Worm (Caenorhabditis elegans) whole organism, early embryonic: ENCODE data around the gene srg-8.

Experiments
- B0310.2 ChIP-seq: sonication (generic microtip); optimal IDR thresholded peaks from 2 replicates; lab custom pipeline; 2016; ENCODE audit warnings: mild to moderate bottlenecking, missing genetic modification characterization, missing compliant biosample characterization
- F13C5.2 ChIP-seq: sonication (generic microtip); optimal IDR thresholded peaks from 2 replicates; lab custom pipeline; 2017; ENCODE audit warnings: mild to moderate bottlenecking, missing genetic modification characterization, inconsistent platforms, missing compliant biosample characterization
- aly-1 ChIP-seq: sonication (generic microtip); optimal IDR thresholded peaks from 2 replicates; lab custom pipeline; 2016; ENCODE audit warnings: missing genetic modification characterization, missing compliant biosample characterization
- ama-1 ChIP-seq: fragments of 150-350 bp; optimal IDR thresholded peaks from 2 replicates; lab custom pipeline; 2014
- ceh-13 ChIP-seq: fragments of 200-800 bp; sonication (Bioruptor generic); optimal IDR thresholded peaks from 2 replicates; lab custom pipeline; 2018; ENCODE audit warnings: mild to moderate bottlenecking, missing genetic modification characterization, missing compliant biosample characterization
- ceh-36 ChIP-seq: sonication (generic microtip); optimal IDR thresholded peaks from 2 replicates; lab custom pipeline; 2016; ENCODE audit warnings: missing genetic modification characterization, inconsistent platforms, missing compliant biosample characterization
- ets-7 ChIP-seq: sonication (generic microtip); optimal IDR thresholded peaks from 2 replicates; lab custom pipeline; 2016; ENCODE audit warnings: missing genotype, missing genetic modification characterization, missing compliant biosample characterization
- flt-1 ChIP-seq: fragments of 200-800 bp; sonication (Bioruptor generic); IDR thresholded peaks from 2 replicates; pipeline ENCODE4 v1.3.6; 2022; ENCODE audit warnings: missing genetic modification characterization, missing compliant biosample characterization
- hmbx-1 ChIP-seq: sonication (generic microtip); optimal IDR thresholded peaks from 2 replicates; lab custom pipeline; 2016; ENCODE audit warnings: mild to moderate bottlenecking, missing genetic modification characterization, missing compliant biosample characterization
- hmg-4 ChIP-seq: fragments of 200-800 bp; sonication (Bioruptor generic); optimal IDR thresholded peaks from 2 replicates; lab custom pipeline; 2018; ENCODE audit warnings: mild to moderate bottlenecking, missing genetic modification characterization, missing compliant biosample characterization
- hnd-1 ChIP-seq: sonication (generic microtip); optimal IDR thresholded peaks from 2 replicates; lab custom pipeline; 2016; ENCODE audit warnings: missing genetic modification characterization, missing compliant biosample characterization
- pes-1 ChIP-seq: fragments of 200-800 bp; sonication (Bioruptor generic); IDR thresholded peaks from 2 replicates; pipeline ENCODE4 v1.3.6; 2022; ENCODE audit warnings: missing genetic modification reagents, missing genetic modification characterization, missing compliant biosample characterization
- scrt-1 ChIP-seq: fragments of 200-800 bp; sonication (Bioruptor generic); IDR thresholded peaks from 2 replicates; pipeline ENCODE4 v1.3.6; 2022; ENCODE audit warnings: missing genetic modification characterization, missing compliant biosample characterization
- sea-1 ChIP-seq: fragments of 200-800 bp; sonication (Bioruptor generic); conservative IDR thresholded peaks from 2 replicates; pipeline ENCODE4 v1.3.6; 2022; ENCODE audit warnings: missing genetic modification characterization, missing compliant biosample characterization
- tbx-11 ChIP-seq: fragments of 200-800 bp; sonication (Bioruptor generic); IDR thresholded peaks from 2 replicates; pipeline ENCODE4 v1.3.6; 2022; ENCODE audit warnings: missing genetic modification characterization, missing compliant biosample characterization
- tbx-37 ChIP-seq: fragments of 200-800 bp; sonication (Bioruptor generic); conservative IDR thresholded peaks from 2 replicates; pipeline ENCODE4 v1.3.6; 2022; ENCODE audit warnings: missing genetic modification reagents, missing genetic modification characterization, missing compliant biosample characterization
- tra-4 ChIP-seq: sonication (generic microtip); optimal IDR thresholded peaks from 2 replicates; lab custom pipeline; 2017; ENCODE audit warnings: missing genetic modification characterization, missing compliant biosample characterization

srg-8 gene

DNA sequence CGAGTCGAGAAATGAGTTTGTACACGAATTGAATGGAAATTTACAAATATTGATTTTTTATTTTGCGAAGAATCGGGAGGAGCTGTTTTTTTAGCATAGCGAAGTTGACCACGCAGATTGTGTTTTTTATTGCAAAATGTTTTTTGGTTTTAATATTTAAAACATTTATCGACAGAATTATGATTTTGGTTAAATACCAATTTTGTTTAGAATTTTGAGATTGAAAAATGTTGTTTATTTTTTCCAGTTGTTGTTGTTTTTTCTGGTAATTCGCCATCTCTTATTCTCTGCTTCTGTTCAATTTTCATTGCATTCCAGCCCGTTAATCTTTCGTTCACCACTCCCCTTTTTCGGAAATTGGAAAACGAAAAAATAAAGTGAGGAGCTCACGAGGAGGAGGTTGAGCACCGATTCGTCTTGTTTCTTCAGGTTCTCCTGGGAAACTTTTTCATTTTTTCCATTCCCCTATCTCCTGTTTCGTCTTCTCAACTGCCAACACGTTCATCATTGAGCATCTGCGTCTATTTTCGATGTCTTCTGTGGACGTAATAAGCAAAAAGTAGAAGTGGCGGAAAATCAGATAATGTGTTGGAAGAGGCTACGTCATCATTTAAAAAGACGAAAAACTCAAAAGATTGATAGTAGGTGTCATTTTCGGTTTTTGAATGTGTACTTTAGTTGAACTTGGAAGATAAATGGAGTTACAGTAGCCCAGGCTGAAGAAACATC is 41.5 kb upstream of the srg-8 start, which contains the start of gene F47D12.7:
Gene F47D12.7 (minus strand): TSS at position 51 of the 729 bp plus-strand sequence.
- TF ChIP-seq hmg-4 (GFP tag; lab: Kevin White, UChicago) (no peak), ceh-13 (GFP tag; lab: Kevin White, UChicago) (no peak), pes-1 (no peak), ets-7 (tag; lab: Kevin White, UChicago) (no peak), tbx-11 (GFP tag; lab: Robert Waterston, UW) (no peak), tbx-37 (GFP tag; lab: Robert Waterston, UW) (no peak), tra-4 (tag; lab: Kevin White, UChicago) (no peak), aly-1 (tag; lab: Kevin White, UChicago) (no peak), ama-1 (no peak), hmbx-1 (no peak), flt-1 (no peak), B0310.2 (tag; lab: Kevin White, UChicago) (no peak), scrt-1 (GFP tag; lab: Robert Waterston, UW) (no peak), F13C5.2 (tag; lab: Kevin White, UChicago) (no peak), ceh-36 (tag; lab: Kevin White, UChicago) (no peak), sea-1 (GFP tag; lab: Robert Waterston, UW) (no peak), hnd-1 (tag; lab: Kevin White, UChicago) (no peak)

DNA sequence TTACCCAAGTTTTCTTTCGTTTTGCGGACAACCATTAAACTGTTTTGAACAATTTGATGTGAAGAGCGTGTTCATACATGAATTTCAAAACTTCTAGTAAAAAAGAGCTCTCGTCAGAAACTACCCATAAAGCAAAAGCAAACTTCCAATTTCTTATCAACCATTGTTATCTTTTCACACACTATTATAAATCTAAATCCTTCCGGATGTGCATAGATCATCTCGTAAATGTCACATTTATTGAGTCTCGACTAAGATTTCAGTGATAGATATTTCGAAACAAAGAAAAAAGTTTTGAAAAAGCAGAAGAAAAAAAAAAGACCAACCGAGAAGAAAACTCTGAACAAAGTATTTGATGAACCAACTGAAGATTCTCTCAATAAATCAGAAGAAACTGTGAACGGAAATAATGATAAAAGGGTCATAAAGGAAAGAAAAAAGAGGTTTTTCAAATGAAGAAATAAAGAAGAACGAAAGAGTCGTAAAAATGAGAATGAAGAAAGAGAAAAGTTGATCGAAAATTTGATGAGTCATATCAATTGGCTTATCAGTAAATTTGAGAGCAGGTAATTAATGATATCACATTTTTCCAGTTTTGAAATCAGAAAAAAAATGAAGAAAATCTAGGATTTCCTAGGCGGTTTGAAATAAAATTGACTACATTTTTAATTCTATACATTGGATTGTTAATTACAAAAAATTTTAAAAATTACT is 36.0 kb upstream of the srg-8 start:
- TF ChIP-seq F13C5.2 (tag; lab: Kevin White, UChicago) = no peak
- TF ChIP-seq ceh-13 (GFP tag; lab: Kevin White, UChicago) = no peak
- no peak for TF ChIP-seq B0310.2 (tag; lab: Kevin White, UChicago)
- no peak for TF ChIP-seq pes-1
- TF ChIP-seq hmg-4 (GFP tag; lab: Kevin White, UChicago) = no peak
- TF ChIP-seq hmbx-1 = no peak
- TF ChIP-seq sea-1 (GFP tag; lab: Robert Waterston, UW) = no peak
- TF ChIP-seq aly-1 (tag; lab: Kevin White, UChicago) = no peak
- no peak for TF ChIP-seq tbx-11 (GFP tag; lab: Robert Waterston, UW)
- TF ChIP-seq ama-1 = no peak
- no peak for TF ChIP-seq tbx-37 (GFP tag; lab: Robert Waterston, UW)

DNA sequence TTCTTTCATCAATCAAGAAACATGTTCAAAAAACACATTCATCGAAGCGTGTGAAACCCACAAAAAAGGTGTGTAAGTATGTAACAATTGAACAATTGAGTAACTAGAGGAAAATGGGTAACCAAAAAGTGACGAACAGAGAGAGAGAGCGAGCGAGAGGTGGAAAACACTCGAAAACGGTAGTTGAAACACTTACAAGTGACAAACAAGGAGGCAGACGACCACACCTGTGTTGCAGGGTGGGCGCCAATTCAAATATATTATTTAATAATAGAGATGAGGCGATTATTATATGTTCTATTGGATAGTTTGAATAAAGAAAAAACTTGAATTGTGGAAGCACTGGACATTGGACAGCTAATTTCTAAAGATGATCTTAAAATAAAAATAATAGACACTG is 34.7 kb upstream of the srg-8 start:
- TF ChIP-seq pes-1 (no peak), tbx-11 (GFP tag; lab: Robert Waterston, UW) (no peak), aly-1 (tag; lab: Kevin White, UChicago) (no peak), tbx-37 (GFP tag; lab: Robert Waterston, UW) (no peak), tra-4 (tag; lab: Kevin White, UChicago) (no peak), flt-1 (no peak), hmbx-1 (no peak), sea-1 (GFP tag; lab: Robert Waterston, UW) (no peak), ceh-36 (tag; lab: Kevin White, UChicago) (no peak), hnd-1 (tag; lab: Kevin White, UChicago) (no peak), ets-7 (tag; lab: Kevin White, UChicago) (no peak), hmg-4 (GFP tag; lab: Kevin White, UChicago) (no peak), ceh-13 (GFP tag; lab: Kevin White, UChicago) (no peak), scrt-1 (GFP tag; lab: Robert Waterston, UW) (no peak), F13C5.2 (tag; lab: Kevin White, UChicago) (no peak)

DNA sequence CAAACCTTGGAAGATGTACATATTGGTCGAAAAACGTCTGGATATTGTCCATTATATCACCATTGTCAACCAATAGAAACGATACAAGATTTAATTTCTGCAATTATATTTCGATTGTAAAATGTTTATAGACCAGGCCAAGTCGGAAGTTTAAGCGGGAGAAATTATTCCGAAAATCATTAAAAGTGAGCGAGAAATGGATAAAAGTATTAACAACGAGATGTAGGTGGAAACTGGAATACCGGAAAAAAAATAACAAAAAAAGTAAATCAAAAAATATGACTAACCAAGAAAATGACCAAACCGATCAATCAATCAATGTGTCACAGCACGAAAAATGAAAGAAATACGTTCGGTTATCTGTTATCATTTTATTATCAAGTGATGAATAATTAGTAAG is 32.6 kb upstream of the srg-8 start, which contains the start of gene F47D12.6:
Gene F47D12.6 (minus strand): TSS at position 101 of the 400 bp plus-strand sequence.
- no peak for TF ChIP-seq ets-7 (tag; lab: Kevin White, UChicago)
- no peak for TF ChIP-seq pes-1
- no peak for TF ChIP-seq aly-1 (tag; lab: Kevin White, UChicago)
- TF ChIP-seq tbx-11 (GFP tag; lab: Robert Waterston, UW) = no peak

DNA sequence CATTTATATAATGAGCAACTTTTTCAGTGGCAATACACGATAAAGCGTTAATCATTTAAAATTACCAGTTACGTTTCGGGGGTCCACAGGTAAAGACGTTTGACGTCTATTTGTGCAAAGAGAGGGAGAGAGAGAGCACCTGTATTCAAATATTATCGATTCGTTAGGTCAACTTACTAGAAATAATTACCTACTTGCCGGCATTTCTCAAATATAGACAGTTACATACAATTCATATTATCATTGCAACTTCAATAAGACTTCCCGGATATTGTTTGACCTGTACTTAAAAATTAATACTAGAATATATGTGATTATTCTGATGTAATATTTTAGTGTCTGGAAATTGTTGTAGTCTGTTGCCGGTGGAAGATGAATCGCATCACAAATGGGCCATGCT is 31.3 kb upstream of the srg-8 start, which contains the start of gene gadr-3:
Gene gadr-3 (minus strand): TSS at position 101 of the 400 bp plus-strand sequence.
- TF ChIP-seq hmbx-1 (no peak), ceh-36 (tag; lab: Kevin White, UChicago) (no peak), pes-1 (no peak), sea-1 (GFP tag; lab: Robert Waterston, UW) (no peak), ceh-13 (GFP tag; lab: Kevin White, UChicago) (no peak), F13C5.2 (tag; lab: Kevin White, UChicago) (no peak), flt-1 (no peak), aly-1 (tag; lab: Kevin White, UChicago) (no peak), B0310.2 (tag; lab: Kevin White, UChicago) (no peak), ets-7 (tag; lab: Kevin White, UChicago) (no peak), tbx-37 (GFP tag; lab: Robert Waterston, UW) (no peak), ama-1 (no peak), scrt-1 (GFP tag; lab: Robert Waterston, UW) (no peak), hmg-4 (GFP tag; lab: Kevin White, UChicago) (no peak), hnd-1 (tag; lab: Kevin White, UChicago) (no peak), tra-4 (tag; lab: Kevin White, UChicago) (no peak)

DNA sequence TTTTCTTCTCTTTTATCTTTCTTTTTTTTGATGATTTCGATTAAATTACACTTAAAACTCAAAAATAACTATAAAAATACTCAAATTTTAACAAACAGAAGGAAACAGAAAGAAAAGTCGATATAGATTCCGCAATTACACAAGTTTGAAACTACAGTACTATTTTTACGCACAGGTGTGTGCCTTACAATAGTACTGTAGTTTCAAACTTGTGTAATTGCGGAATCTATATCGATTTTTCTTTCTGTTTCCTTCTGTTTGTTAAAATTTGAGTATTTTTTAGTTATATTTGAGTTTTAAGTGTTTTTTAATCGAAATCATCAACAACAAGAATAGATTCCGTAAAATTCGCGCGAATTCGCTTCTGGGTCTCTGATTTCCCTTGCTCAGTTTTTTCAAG is 28.4 kb upstream of the srg-8 start:
- no peak for TF ChIP-seq ama-1
- TF ChIP-seq F13C5.2 (tag; lab: Kevin White, UChicago) = no peak
- TF ChIP-seq pes-1 = no peak
- TF ChIP-seq aly-1 (tag; lab: Kevin White, UChicago) = no peak
- TF ChIP-seq ceh-36 (tag; lab: Kevin White, UChicago) = no peak
- TF ChIP-seq ceh-13 (GFP tag; lab: Kevin White, UChicago) = no peak
- no peak for TF ChIP-seq tbx-37 (GFP tag; lab: Robert Waterston, UW)
- TF ChIP-seq flt-1 = no peak
